Worm (Caenorhabditis elegans): Measurements from ENCODE around the gene gcy-29.

DNA sequence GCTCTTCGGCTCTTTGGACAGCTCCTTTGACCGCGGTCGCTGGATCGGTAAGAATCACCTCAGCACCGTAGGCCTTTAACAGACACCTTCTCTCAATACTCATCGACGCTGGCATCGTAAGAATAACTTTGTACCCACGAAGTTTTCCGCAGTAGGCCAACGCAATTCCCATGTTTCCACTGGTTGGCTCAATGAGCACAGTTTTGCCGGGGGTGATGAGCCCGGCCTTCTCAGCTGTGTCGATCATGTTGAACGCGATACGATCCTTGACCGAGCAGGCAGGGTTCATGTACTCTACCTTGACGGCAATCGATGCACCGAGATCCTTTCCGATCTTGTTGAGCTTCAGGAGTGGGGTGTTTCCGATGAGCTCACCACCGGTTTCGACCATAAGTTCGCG lies 54.6 kb downstream of the gcy-29 start:
- TF ChIP-seq F13C5.2 (tag; optimal IDR thresholded peaks at IDR 0.05) (no peak), tbx-11 (GFP tag; IDR thresholded peaks at IDR 0.05) (no peak), ama-1 (optimal IDR thresholded peaks at IDR 0.05) (no peak)

All from whole organism, early embryonic.